Worm (Caenorhabditis elegans) whole organism, L3 larva: ENCODE measurements around the gene lag-2.

ENCODE experiments used
- jun-1 ChIP-seq: fragments of 150-350 bp; optimal IDR thresholded peaks from 2 replicates; lab custom pipeline; 2014; ENCODE audit warnings: missing biosample characterization, missing genetic modification reagents, missing genetic modification characterization
- lin-39 ChIP-seq: fragments of 150-350 bp; optimal IDR thresholded peaks from 2 replicates; lab custom pipeline; 2018; ENCODE audit warnings: missing biosample characterization, missing genetic modification reagents, missing genetic modification characterization
- mdl-1 ChIP-seq: fragments of 150-350 bp; optimal IDR thresholded peaks from 2 replicates; lab custom pipeline; 2014; ENCODE audit warnings: missing biosample characterization, missing genetic modification characterization
- nhr-237 ChIP-seq: fragments of 150-350 bp; optimal IDR thresholded peaks from 2 replicates; lab custom pipeline; 2014; ENCODE audit warnings: missing biosample characterization, missing genetic modification characterization
- nhr-77 ChIP-seq: fragments of 150-350 bp; optimal IDR thresholded peaks from 2 replicates; lab custom pipeline; 2014; ENCODE audit warnings: missing biosample characterization, missing genetic modification characterization
- unc-39 ChIP-seq: sonication (generic microtip); optimal IDR thresholded peaks from 4 replicates; lab custom pipeline; 2017; ENCODE audit warnings: missing biosample characterization, missing genetic modification characterization
- zag-1 ChIP-seq: fragments of 150-350 bp; optimal IDR thresholded peaks from 2 replicates; lab custom pipeline; 2014; ENCODE audit warnings: missing biosample characterization, missing genetic modification characterization

DNA sequence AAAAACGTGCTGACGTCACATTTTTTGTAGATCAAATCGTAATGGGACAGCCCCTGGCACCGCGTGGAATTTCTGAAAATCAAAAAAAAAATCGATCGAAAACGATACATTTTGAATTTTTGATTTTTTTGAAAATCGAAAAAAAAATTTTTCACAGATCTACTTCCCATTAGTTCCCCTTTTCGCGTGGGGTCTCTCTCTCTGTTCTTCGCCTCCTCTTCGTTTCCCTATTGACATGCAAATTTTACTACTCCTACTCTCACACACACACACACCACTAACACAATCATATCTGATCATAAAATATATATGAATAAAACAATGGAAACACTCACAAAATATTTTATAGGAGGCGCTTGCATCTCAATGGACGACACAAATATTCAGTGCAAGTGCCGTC is 30.5 kb downstream of the lag-2 start:
- TF ChIP-seq mdl-1 (tag; lab: Kevin White, UChicago) (no peak), nhr-77 (no peak), unc-39 (tag; lab: Kevin White, UChicago) (no peak), zag-1 (tag; lab: Kevin White, UChicago) (no peak), lin-39 (tag; lab: Kevin White, UChicago) (no peak), nhr-237 (tag; lab: Kevin White, UChicago) (no peak), jun-1 (tag; lab: Kevin White, UChicago) (no peak)
